Fruit fly (Drosophila melanogaster) Kc167 (cell line): Measurements from ENCODE around the gene CG34125.

Source experiments
- Myc ChIP-seq: fragments of >200 bp; optimal IDR thresholded peaks from 2 replicates; lab custom pipeline; 2017; ENCODE audit warnings: missing external identifiers
- Sin3A ChIP-seq: fragments of >200 bp; optimal IDR thresholded peaks from 2 replicates; lab custom pipeline; 2018; ENCODE audit warnings: missing external identifiers
- h ChIP-seq: fragments of >200 bp; optimal IDR thresholded peaks from 3 replicates; lab custom pipeline; 2018; ENCODE audit warnings: missing external identifiers
- insv ChIP-seq: fragments of >200 bp; optimal IDR thresholded peaks from 3 replicates; lab custom pipeline; 2018; ENCODE audit warnings: missing external identifiers
- psq ChIP-seq: fragments of >200 bp; optimal IDR thresholded peaks from 2 replicates; lab custom pipeline; 2017; ENCODE audit warnings: missing external identifiers
- ttk ChIP-seq: sonication (Bioruptor generic); optimal IDR thresholded peaks from 2 replicates; lab custom pipeline; 2017; ENCODE audit warnings: missing external identifiers

The CG34125 gene

DNA sequence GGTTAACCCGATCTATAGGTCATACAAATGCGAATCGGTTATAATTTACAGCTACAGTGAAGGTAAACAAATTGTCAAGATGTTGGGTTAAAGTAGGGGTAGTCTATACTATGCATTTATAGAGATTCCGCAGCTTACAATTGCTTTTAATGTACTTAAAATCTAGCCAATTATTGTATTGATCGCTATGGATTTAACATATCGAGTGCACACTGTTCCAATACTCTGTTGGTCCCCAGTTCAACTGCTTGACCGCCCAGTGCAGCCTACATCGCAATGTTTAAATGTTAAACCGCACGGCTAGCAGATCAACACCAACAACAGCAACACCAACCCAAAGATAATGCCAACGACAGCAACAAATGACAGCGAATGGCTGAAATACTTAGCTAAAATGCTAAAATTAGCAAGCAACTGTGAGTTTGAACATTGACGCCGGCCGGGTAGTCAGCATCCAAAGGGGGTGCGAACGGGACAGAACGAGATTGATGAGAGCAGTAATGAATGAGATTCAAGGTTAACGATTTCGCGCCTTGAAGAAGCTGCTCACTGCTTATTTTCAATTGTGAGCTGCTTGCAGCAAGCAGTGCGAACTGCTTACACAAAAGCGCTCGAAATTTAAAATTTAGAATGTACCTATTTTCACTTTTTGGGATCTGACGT, 35.6 kb downstream of the CG34125 start:
- TF ChIP-seq ttk (no peak), Myc (lab: Kevin White, UChicago) (no peak), Sin3A (no peak), h (lab: Kevin White, UChicago) (no peak), psq (lab: Kevin White, UChicago) (no peak), insv (lab: Kevin White, UChicago) (no peak)

DNA sequence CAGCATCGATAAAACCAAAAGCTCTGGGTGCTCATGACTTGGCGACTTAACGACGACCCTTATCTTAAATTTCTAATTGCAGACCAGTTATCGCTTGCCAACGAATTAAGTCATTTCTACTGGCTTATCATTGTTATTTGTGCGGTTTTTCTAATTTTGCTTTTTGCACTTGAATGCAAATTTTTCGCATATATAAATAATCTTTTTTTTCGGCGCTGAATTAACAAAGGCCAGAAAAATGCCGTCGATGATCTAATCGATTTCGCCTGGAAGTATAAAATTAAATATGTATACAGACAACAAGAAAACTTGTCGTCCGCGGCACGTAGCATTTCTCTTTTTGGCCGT, 36.1 kb downstream of the CG34125 start:
- TF ChIP-seq h (lab: Kevin White, UChicago) (no peak), ttk (no peak), psq (lab: Kevin White, UChicago) (no peak), insv (lab: Kevin White, UChicago) (no peak), Myc (lab: Kevin White, UChicago) (no peak), Sin3A (no peak)

DNA sequence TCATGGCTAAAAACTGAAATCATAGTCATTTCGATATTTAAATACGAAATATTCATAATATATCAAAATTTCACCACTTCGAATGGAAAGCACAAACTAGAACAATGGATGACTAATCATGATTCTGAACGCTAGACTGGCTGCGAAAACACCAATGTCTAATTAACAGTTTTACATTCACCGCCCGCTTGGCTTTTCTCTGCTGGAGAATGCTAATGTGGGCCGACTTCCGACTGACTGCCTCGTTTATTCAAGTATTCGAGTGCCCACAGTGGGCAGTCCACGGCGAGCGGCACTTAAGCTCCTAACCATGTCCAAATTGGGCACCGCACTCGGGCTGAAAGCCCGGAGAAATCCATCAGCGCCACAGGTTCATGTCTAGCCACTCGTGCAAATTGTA, 36.6 kb downstream of the CG34125 start:
- no peak for TF ChIP-seq psq (lab: Kevin White, UChicago)
- no peak for TF ChIP-seq insv (lab: Kevin White, UChicago)
- no peak for TF ChIP-seq Myc (lab: Kevin White, UChicago)
- no peak for TF ChIP-seq Sin3A
- no peak for TF ChIP-seq ttk
- no peak for TF ChIP-seq h (lab: Kevin White, UChicago)

DNA sequence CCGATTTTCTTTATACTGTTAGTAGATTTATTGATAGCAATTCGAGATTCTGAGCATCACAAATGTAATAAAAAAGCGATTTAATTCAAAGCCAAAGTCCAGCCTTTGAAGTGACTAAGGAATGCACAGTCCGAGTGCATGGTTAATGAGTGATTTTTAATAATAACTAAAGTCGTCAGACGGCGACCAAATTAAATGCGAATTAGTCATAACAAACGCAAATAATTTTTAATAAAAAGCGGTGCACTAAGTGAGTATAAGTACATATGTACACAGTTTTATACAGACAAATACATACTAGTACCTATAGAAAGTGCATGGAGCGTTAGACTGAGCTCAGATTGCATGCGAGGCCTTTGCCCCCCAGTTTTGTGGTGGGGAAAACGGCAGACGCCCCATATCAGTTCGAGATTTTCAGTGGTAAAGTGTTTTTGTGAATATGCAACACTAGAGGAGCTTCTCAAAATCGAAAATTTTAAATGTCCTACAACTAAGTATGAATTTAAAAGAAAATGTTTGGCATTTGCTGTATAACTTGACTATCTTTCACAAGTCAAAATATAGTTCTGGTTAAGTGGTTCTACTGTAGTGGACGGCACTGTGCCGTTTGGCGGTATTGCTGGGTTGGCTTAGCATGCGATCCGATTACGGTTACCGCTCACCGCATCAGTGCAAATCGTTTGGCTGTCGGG, 37.4 kb downstream of the CG34125 start:
- TF ChIP-seq psq (lab: Kevin White, UChicago) (no peak), Sin3A (no peak), ttk (no peak), Myc (lab: Kevin White, UChicago) (no peak), insv (lab: Kevin White, UChicago) (no peak), h (lab: Kevin White, UChicago) (no peak)

DNA sequence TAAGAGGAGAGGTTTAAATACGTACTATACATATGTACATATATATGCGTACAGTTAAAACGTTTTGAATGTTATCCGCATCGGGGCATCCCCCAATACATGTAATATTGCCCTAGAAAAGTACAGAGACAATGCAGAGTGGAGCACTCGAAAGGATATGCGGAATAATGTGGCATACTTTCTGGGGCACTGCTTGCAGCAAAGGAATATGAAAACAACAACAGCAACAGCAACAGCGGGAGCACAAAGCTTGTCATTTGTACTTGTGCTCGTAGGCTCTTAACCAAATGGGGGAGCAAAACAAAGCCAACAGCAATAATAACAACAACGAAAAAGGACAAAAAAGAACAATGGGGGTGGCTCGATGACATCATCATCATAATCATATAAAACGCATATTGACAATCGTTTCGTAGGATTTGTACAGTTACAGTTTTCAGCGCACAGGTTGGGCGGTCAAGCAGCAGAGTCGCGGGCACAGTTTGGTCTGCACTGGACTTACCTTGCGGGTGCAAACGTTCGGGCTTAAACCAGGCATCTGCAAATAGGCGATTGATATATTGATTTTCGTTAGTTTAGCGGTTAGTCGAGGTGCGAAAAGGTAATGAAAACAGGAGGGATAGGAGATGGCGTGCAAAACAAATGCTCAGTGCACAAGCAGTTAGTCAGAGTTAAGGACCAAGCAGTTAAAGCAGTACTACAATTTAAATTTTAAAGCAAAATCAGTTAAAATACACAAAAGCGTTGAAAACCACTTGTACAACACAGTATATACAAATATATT, 38.4 kb downstream of the CG34125 start:
- TF ChIP-seq h (lab: Kevin White, UChicago) (no peak), insv (lab: Kevin White, UChicago) (no peak), psq (lab: Kevin White, UChicago) (no peak), Myc (lab: Kevin White, UChicago) (no peak), Sin3A (no peak), ttk (no peak)

DNA sequence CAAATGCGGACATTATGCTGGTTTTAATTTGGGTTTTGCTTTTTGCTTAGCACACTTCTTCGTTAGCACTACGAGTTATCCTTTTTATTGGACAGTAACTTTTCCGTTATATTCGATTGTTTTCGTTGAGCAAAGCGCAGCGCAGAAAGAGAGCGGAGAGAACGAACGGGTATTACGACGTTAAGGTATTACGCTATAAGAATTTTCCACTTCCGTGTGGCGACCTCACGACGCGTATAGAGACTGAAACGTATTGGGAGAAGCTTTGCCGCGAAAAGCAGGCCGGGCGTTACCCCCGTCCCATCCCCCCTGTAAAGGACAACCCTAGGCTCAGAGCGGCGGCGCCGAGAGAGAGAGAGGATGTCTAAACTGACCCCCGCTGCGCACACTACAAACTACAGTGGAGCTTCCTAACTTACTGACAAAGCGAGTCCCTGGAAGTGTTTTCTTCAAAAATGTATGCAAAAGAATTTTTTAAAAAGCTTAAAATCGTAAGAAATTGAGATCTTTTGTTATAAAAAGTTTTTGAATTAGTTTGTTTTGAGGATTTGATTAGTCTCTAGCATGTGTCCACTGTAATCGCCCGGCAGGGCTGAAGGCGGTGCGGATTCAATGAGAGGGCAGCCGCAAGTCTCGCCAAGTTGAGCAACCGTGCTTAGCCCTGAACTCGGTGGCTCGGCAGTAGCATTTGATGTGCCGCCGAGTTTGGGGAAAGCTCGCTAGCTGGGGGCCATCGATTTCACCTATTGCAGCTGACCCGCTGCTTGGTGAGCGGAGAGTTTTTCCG, 39.4 kb downstream of the CG34125 start:
- TF ChIP-seq h (lab: Kevin White, UChicago) = no peak
- TF ChIP-seq Myc (lab: Kevin White, UChicago) = no peak
- TF ChIP-seq insv (lab: Kevin White, UChicago) = no peak
- TF ChIP-seq Sin3A = no peak
- TF ChIP-seq psq (lab: Kevin White, UChicago) = no peak
- no peak for TF ChIP-seq ttk

DNA sequence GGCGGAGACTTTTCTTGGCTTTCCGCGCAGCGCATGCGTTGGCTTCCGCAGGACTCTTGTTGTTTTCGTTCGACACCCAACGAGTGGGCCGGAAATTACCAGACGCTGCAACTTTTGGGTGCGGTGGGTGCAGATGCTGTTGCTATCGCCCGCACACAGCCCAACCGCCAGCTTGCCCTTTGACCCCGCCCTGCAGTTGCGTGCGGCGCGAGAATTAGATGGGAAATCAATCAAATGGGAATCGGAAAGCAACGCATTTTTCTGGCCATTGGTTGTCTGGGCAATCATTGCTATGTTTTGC, 39.9 kb downstream of the CG34125 start:
- TF ChIP-seq Myc (lab: Kevin White, UChicago) = no peak
- TF ChIP-seq insv (lab: Kevin White, UChicago) = no peak
- TF ChIP-seq h (lab: Kevin White, UChicago) = no peak
- no peak for TF ChIP-seq ttk
- no peak for TF ChIP-seq Sin3A

DNA sequence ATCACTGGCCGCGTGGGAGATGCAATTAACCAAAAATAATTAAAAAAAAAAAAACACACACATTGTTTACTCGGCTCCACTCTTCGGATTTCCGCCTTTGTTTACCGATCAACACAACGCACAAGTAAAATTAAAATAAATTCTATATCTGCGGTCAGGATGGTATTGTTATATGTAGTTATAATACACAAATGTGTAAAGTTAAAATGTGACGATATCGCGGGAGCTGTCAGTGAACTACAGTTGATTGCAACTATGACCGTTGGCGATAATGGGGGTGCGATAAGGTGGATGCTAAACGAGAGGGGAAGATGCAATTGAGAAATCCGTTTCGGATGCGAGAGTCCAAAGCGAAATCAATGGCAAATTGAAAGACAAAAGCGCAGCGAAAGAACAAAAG, 40.9 kb downstream of the CG34125 start:
- TF ChIP-seq ttk = no peak
- no peak for TF ChIP-seq insv (lab: Kevin White, UChicago)
- no peak for TF ChIP-seq Sin3A
- no peak for TF ChIP-seq psq (lab: Kevin White, UChicago)
- no peak for TF ChIP-seq h (lab: Kevin White, UChicago)
- TF ChIP-seq Myc (lab: Kevin White, UChicago) = no peak

DNA sequence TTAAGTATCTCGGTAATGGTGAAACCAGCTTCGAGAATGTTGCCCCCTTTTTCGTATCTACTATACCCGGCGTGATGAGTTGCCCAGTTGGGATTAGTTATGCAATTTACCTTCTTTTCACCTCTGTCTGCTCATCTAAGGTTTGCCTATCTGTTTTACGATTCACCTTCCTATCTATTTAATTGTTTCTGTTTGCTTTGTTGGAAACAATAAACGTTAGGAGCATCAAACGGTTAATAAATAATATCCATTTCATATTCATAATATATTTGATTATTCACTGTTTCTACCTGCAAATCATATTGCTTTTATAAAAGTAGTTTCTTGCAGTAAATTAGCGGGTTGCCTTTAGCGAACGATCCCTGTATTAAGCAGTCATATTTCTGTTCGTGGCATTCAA, 41.8 kb downstream of the CG34125 start:
- TF ChIP-seq Myc (lab: Kevin White, UChicago) (no peak), h (lab: Kevin White, UChicago) (no peak), insv (lab: Kevin White, UChicago) (no peak), ttk (no peak), Sin3A (no peak), psq (lab: Kevin White, UChicago) (no peak)

DNA sequence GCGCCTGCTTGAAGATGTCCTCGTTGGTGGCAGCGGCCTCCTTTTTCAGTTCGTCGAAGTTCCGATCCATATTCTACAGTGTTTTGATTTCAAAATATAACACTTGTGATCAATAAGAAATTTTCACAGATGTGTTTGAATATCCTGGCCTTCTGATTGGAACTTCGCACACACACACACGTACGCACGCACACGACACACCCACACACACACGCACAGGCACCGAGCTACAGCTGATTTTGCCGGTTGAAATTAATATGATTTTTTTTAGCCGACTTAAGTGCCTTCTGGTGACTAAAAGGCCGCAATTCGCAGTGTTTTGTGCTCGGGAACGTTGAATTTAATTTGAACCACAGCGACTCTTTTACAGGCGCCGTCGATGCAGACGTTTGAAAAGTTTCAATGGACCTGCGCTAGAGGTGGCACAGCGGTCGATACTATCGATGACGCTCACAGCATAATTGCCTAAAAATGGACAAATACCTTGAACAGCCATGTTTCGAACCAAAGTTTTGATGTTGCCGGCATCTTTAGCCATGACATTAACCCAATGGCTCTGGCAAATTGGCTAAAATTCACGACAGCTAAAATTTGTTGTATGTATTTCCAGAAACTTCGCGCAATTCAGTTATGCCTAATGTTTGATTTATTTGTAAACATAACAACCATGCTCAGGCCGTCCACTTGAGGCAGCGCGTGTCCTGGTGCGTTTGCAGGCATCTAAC, 44.0 kb downstream of the CG34125 start, which contains the start of gene Rtnl1:
TSS of gene Rtnl1 (minus strand) at position 415 of the 725 bp plus-strand sequence.
- no peak for TF ChIP-seq h (lab: Kevin White, UChicago)
- no peak for TF ChIP-seq Myc (lab: Kevin White, UChicago)
- no peak for TF ChIP-seq Sin3A
- no peak for TF ChIP-seq ttk
- TF ChIP-seq psq (lab: Kevin White, UChicago) = no peak
- no peak for TF ChIP-seq insv (lab: Kevin White, UChicago)

DNA sequence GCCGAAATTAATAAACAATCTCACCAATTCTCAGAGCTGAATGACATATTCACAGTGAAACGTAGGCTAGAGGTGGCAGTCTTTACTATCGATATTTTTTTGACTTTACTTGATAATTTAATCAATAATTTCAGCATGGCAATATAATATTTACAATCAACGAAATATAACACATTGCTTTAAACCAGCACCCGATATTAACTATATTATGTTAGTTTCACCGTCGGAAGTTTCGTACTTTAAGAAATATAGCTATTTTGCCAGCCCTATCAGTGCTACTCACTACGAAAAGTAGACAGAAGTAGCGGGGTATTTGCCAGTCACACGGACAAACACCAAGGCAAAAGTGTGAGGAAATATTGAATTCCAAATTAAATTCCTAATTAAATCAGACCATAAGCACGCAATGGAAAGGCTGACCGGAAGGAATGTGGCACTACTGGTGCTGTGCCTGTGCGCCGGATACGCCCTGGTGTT, 45.3 kb downstream of the CG34125 start, which contains the start of the genes CG31917, Tfb5 and SelT:
TSS of gene CG31917 (minus strand) at position 51 of the 477 bp plus-strand sequence.
TSS of gene Tfb5 (minus strand) at position 51 of the 477 bp plus-strand sequence.
TSS of gene SelT (plus strand) at position 139 of the 477 bp plus-strand sequence.
- TF ChIP-seq Sin3A = no peak
- TF ChIP-seq psq (lab: Kevin White, UChicago) = no peak
- no peak for TF ChIP-seq ttk
- no peak for TF ChIP-seq h (lab: Kevin White, UChicago)
- no peak for TF ChIP-seq insv (lab: Kevin White, UChicago)
- TF ChIP-seq Myc (lab: Kevin White, UChicago) = no peak
